Fruit fly (Drosophila melanogaster): ENCODE measurements around the gene Dab.

Dab gene

DNA sequence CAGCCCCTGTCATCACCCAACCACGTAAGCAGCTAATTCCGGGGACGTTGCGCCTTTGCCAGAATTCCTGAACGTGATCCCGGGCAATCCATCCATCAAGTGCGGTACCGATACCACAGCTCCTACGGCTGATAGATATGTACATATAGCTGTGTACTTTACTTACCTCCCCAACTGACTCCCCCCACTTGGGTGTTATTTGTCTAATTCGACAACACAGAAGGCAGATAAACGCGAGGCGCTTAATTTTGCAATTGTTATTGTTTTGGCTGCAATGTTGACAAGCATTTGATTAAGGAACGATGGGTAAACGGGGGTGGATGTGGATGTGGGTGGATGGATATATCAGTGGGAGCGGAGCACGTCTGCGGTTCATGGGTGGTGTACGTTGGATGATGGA is 41.7 kb upstream of the Dab start (continued):
- TF ChIP-seq CG17359 (tag; optimal IDR thresholded peaks at IDR 0.05) = no peak
- TF ChIP-seq Deaf1 (tag; optimal IDR thresholded peaks at IDR 0.05) = no peak
- TF ChIP-seq CG6254 (GFP tag; optimal IDR thresholded peaks at IDR 0.05) = peak; percentile 28
- TF ChIP-seq da (GFP tag; optimal IDR thresholded peaks at IDR 0.05) = no peak
- no peak for TF ChIP-seq CG3065 (GFP tag; optimal IDR thresholded peaks at IDR 0.05)
- no peak for TF ChIP-seq CG7963 (GFP tag; IDR thresholded peaks at IDR 0.05; ENCODE audit: partially characterized antibody)
- TF ChIP-seq lilli (GFP tag; optimal IDR thresholded peaks at IDR 0.05) = no peak
- no peak for TF ChIP-seq CkIIα-i1 (GFP tag; IDR thresholded peaks at IDR 0.05)
- no peak for TF ChIP-seq pnt (GFP tag; optimal IDR thresholded peaks at IDR 0.05)
- no peak for TF ChIP-seq CG9609 (GFP tag; optimal IDR thresholded peaks at IDR 0.05)
- no peak for TF ChIP-seq fru (optimal IDR thresholded peaks at IDR 0.05)
- TF ChIP-seq Nf-YA (GFP tag; IDR thresholded peaks at IDR 0.05) = no peak
- TF ChIP-seq CG17361 (GFP tag; IDR thresholded peaks at IDR 0.05) = no peak
- peak; percentile 14 for TF ChIP-seq CG12071 (GFP tag; optimal IDR thresholded peaks at IDR 0.05)
- no peak for TF ChIP-seq Sox102F (GFP tag; optimal IDR thresholded peaks at IDR 0.05)
- TF ChIP-seq caup (GFP tag; optimal IDR thresholded peaks at IDR 0.05; ENCODE audit: severe bottlenecking) = peak; percentile 74
- TF ChIP-seq Blimp-1 (GFP tag; optimal IDR thresholded peaks at IDR 0.05) = no peak
- TF ChIP-seq Sox100B (GFP tag; optimal IDR thresholded peaks at IDR 0.05) = no peak
- 0 out of 3 replicates have a peak, but pooled peaks have one; percentile 35 for TF ChIP-seq otp (GFP tag; IDR thresholded peaks at IDR 0.05)
- no peak for TF ChIP-seq fu2 (GFP tag; optimal IDR thresholded peaks at IDR 0.05)
- no peak for TF ChIP-seq CTCF (GFP tag; optimal IDR thresholded peaks at IDR 0.05)
- peak; percentile 79 for TF ChIP-seq mirr (GFP tag; optimal IDR thresholded peaks at IDR 0.05)
- peak; percentile 21; the same call in 1 of the 2 replicates for TF ChIP-seq Dref (GFP tag; IDR thresholded peaks at IDR 0.05)
- no peak for TF ChIP-seq CG12744 (GFP tag; optimal IDR thresholded peaks at IDR 0.05)
- no peak for TF ChIP-seq bab2 (GFP tag; optimal IDR thresholded peaks at IDR 0.05)
- no peak for TF ChIP-seq ttk (GFP tag; IDR thresholded peaks at IDR 0.05)
- no peak for TF ChIP-seq CG14710 (tag; optimal IDR thresholded peaks at IDR 0.05)
- no peak for TF ChIP-seq bcd (GFP tag; optimal IDR thresholded peaks at IDR 0.05)
- peak; percentile 25 for TF ChIP-seq CG12659 (GFP tag; optimal IDR thresholded peaks at IDR 0.05)
- no peak for TF ChIP-seq Dp (GFP tag; optimal IDR thresholded peaks at IDR 0.05)
- TF ChIP-seq CHES-1-like (GFP tag; optimal IDR thresholded peaks at IDR 0.05) = no peak
- TF ChIP-seq tio (GFP tag; optimal IDR thresholded peaks at IDR 0.05) = no peak
- no peak for TF ChIP-seq sima (GFP tag; optimal IDR thresholded peaks at IDR 0.05)
- TF ChIP-seq CG6272 (GFP tag; IDR thresholded peaks at IDR 0.05) = no peak
- TF ChIP-seq CrebB (tag; optimal IDR thresholded peaks at IDR 0.05) = peak; percentile 2
- TF ChIP-seq ranshi (GFP tag; IDR thresholded peaks at IDR 0.05) = no peak
- TF ChIP-seq cg (GFP tag; optimal IDR thresholded peaks at IDR 0.05) = no peak
- peak; percentile 7 for TF ChIP-seq CG3281 (GFP tag; optimal IDR thresholded peaks at IDR 0.05)
- TF ChIP-seq CG4282 (GFP tag; optimal IDR thresholded peaks at IDR 0.05) = no peak
- no peak for TF ChIP-seq CG15269 (tag; optimal IDR thresholded peaks at IDR 0.05)
- TF ChIP-seq CG11085 (GFP tag; IDR thresholded peaks at IDR 0.05) = peak; percentile 19; the same call in 1 of the 2 replicates
- no peak for TF ChIP-seq sisA (GFP tag; IDR thresholded peaks at IDR 0.05)
- TF ChIP-seq CG11093 (GFP tag; IDR thresholded peaks at IDR 0.05) = no peak
- TF ChIP-seq sens (GFP tag) = no peak
- no peak for TF ChIP-seq CG4707 (GFP tag; optimal IDR thresholded peaks at IDR 0.05)
- no peak for TF ChIP-seq CG17186 (GFP tag; optimal IDR thresholded peaks at IDR 0.05)
- no peak for TF ChIP-seq CG32772 (GFP tag; IDR thresholded peaks at IDR 0.05)
- TF ChIP-seq h (optimal IDR thresholded peaks at IDR 0.05) = no peak
- no peak for TF ChIP-seq seq (GFP tag; IDR thresholded peaks at IDR 0.05)
- no peak for TF ChIP-seq jigr1 (GFP tag; IDR thresholded peaks at IDR 0.05)
- TF ChIP-seq dm (GFP tag; optimal IDR thresholded peaks at IDR 0.05) = no peak
- no peak for TF ChIP-seq Ravus (GFP tag; IDR thresholded peaks at IDR 0.05)
- no peak for TF ChIP-seq abd-A (tag; optimal IDR thresholded peaks at IDR 0.05)
- no peak for TF ChIP-seq Tbp (GFP tag; optimal IDR thresholded peaks at IDR 0.05)
